Worm (Caenorhabditis elegans) whole organism, L3 larva: ENCODE results near the gene C50C3.19.

Source experiments
- ZK546.5 ChIP-seq: sonication (generic microtip); optimal IDR thresholded peaks from 2 replicates; lab custom pipeline; 2017; ENCODE audit warnings: missing biosample characterization, missing genetic modification characterization
- elt-2 ChIP-seq: sonication (generic microtip); optimal IDR thresholded peaks from 2 replicates; lab custom pipeline; 2016; ENCODE audit warnings: missing genetic modification reagents, mild to moderate bottlenecking, missing genetic modification characterization, missing compliant biosample characterization

- TF ChIP-seq ZK546.5 (tag; lab: Kevin White, UChicago) (no peak), elt-2 (tag; lab: Kevin White, UChicago) (no peak)
Observed at ce11 chrIII:8178924-8179323, 11.7 kb upstream of the C50C3.19 start, which contains the start of gene C50C3.5.
